Worm (Caenorhabditis elegans) whole organism, late embryonic: Measurements from ENCODE around the gene algn-13.

Experiments used
- C08G9.2 ChIP-seq: sonication (generic microtip); optimal IDR thresholded peaks from 2 replicates; lab custom pipeline; 2016; ENCODE audit warnings: mild to moderate bottlenecking, missing genetic modification characterization, moderate library complexity, missing compliant biosample characterization
- F13H6.1 ChIP-seq: sonication (generic microtip); optimal IDR thresholded peaks from 2 replicates; lab custom pipeline; 2016; ENCODE audit warnings: missing genetic modification characterization, missing compliant biosample characterization
- T23F11.4 ChIP-seq: fragments of 200-800 bp; sonication (Bioruptor generic); optimal IDR thresholded peaks from 2 replicates; lab custom pipeline; 2018; ENCODE audit warnings: mild to moderate bottlenecking, missing genetic modification characterization, missing compliant biosample characterization
- Y22D7AL.16 ChIP-seq: sonication (generic microtip); optimal IDR thresholded peaks from 2 replicates; lab custom pipeline; 2016; ENCODE audit warnings: missing genetic modification characterization, missing compliant biosample characterization
- ahr-1 ChIP-seq: sonication (generic microtip); optimal IDR thresholded peaks from 2 replicates; lab custom pipeline; 2016; ENCODE audit warnings: missing genetic modification characterization, missing compliant biosample characterization
- ama-1 ChIP-seq: fragments of 150-350 bp; optimal IDR thresholded peaks from 2 replicates; lab custom pipeline; 2014
- ceh-14 ChIP-seq: sonication (generic microtip); optimal IDR thresholded peaks from 2 replicates; lab custom pipeline; 2016; ENCODE audit warnings: missing genotype, missing genetic modification characterization, missing compliant biosample characterization
- ceh-18 ChIP-seq: sonication (generic microtip); optimal IDR thresholded peaks from 2 replicates; lab custom pipeline; 2016; ENCODE audit warnings: missing genetic modification characterization, missing compliant biosample characterization
- ceh-2 ChIP-seq: sonication (generic microtip); optimal IDR thresholded peaks from 2 replicates; lab custom pipeline; 2016; ENCODE audit warnings: missing genotype, missing genetic modification characterization, missing compliant biosample characterization
- ceh-22 ChIP-seq: sonication (generic microtip); optimal IDR thresholded peaks from 2 replicates; lab custom pipeline; 2017; ENCODE audit warnings: missing biosample characterization, missing genetic modification characterization
- ceh-24 ChIP-seq: sonication (generic microtip); optimal IDR thresholded peaks from 2 replicates; lab custom pipeline; 2016; ENCODE audit warnings: mild to moderate bottlenecking, missing genetic modification characterization, missing compliant biosample characterization
- ceh-30 ChIP-seq: fragments of 150-350 bp; optimal IDR thresholded peaks from 2 replicates; lab custom pipeline; 2014; ENCODE audit warnings: missing biosample characterization, missing genetic modification characterization
- ceh-31 ChIP-seq: sonication (generic microtip); optimal IDR thresholded peaks from 2 replicates; lab custom pipeline; 2016; ENCODE audit warnings: missing genetic modification characterization, missing compliant biosample characterization
- ceh-6 ChIP-seq: fragments of 200-800 bp; sonication (Bioruptor generic); optimal IDR thresholded peaks from 2 replicates; lab custom pipeline; 2018; ENCODE audit warnings: mild to moderate bottlenecking, missing genetic modification characterization, missing compliant biosample characterization
- ceh-9 ChIP-seq: sonication (generic microtip); optimal IDR thresholded peaks from 2 replicates; lab custom pipeline; 2016; ENCODE audit warnings: mild to moderate bottlenecking, missing genetic modification characterization, inconsistent platforms, missing compliant biosample characterization
- che-1 ChIP-seq: sonication (generic microtip); optimal IDR thresholded peaks from 2 replicates; lab custom pipeline; 2016; ENCODE audit warnings: mild to moderate bottlenecking, missing genetic modification characterization, missing compliant biosample characterization
- dmd-4 ChIP-seq: sonication (generic microtip); optimal IDR thresholded peaks from 2 replicates; lab custom pipeline; 2016; ENCODE audit warnings: borderline replicate concordance, missing genetic modification characterization, missing compliant biosample characterization
- elt-4 ChIP-seq: sonication (generic microtip); optimal IDR thresholded peaks from 2 replicates; lab custom pipeline; 2016; ENCODE audit warnings: missing genetic modification characterization, missing compliant biosample characterization
- ets-4 ChIP-seq: sonication (generic microtip); optimal IDR thresholded peaks from 2 replicates; lab custom pipeline; 2016; ENCODE audit warnings: missing genetic modification characterization, missing compliant biosample characterization
- gmeb-2 ChIP-seq: sonication (generic microtip); optimal IDR thresholded peaks from 2 replicates; lab custom pipeline; 2016; ENCODE audit warnings: missing genetic modification characterization, inconsistent platforms, missing compliant biosample characterization
- hlh-13 ChIP-seq: fragments of 200-800 bp; sonication (Bioruptor generic); optimal IDR thresholded peaks from 2 replicates; lab custom pipeline; 2018; ENCODE audit warnings: mild to moderate bottlenecking, missing genetic modification characterization, missing compliant biosample characterization
- hlh-15 ChIP-seq: sonication (generic microtip); optimal IDR thresholded peaks from 2 replicates; lab custom pipeline; 2016; ENCODE audit warnings: missing genetic modification characterization, missing compliant biosample characterization
- hlh-30 ChIP-seq: sonication (generic microtip); optimal IDR thresholded peaks from 2 replicates; lab custom pipeline; 2017; ENCODE audit warnings: antibody characterized with exemption, missing genetic modification characterization, missing compliant biosample characterization; ENCODE audit not compliant: insufficient read depth
- hlh-6 ChIP-seq: sonication (generic microtip); optimal IDR thresholded peaks from 2 replicates; lab custom pipeline; 2016; ENCODE audit warnings: missing genotype, missing genetic modification characterization, missing compliant biosample characterization
- hlh-8 ChIP-seq: sonication (generic microtip); optimal IDR thresholded peaks from 2 replicates; lab custom pipeline; 2016; ENCODE audit warnings: missing genotype, missing genetic modification characterization, missing compliant biosample characterization
- lim-6 ChIP-seq: sonication (generic microtip); optimal IDR thresholded peaks from 2 replicates; lab custom pipeline; 2016; ENCODE audit warnings: missing genetic modification characterization, missing compliant biosample characterization
- lin-11 ChIP-seq: fragments of 200-800 bp; sonication (Bioruptor generic); optimal IDR thresholded peaks from 2 replicates; lab custom pipeline; 2018; ENCODE audit warnings: mild to moderate bottlenecking, missing genetic modification characterization, missing compliant biosample characterization
- nhr-11 ChIP-seq: fragments of 150-350 bp; optimal IDR thresholded peaks from 2 replicates; lab custom pipeline; 2014; ENCODE audit warnings: missing biosample characterization, missing genetic modification characterization
- npax-4 ChIP-seq: sonication (generic microtip); optimal IDR thresholded peaks from 2 replicates; lab custom pipeline; 2016; ENCODE audit warnings: missing genetic modification characterization, missing compliant biosample characterization
- odd-2 ChIP-seq: sonication (generic microtip); optimal IDR thresholded peaks from 2 replicates; lab custom pipeline; 2017; ENCODE audit warnings: antibody characterized with exemption, mild to moderate bottlenecking, missing genetic modification characterization, missing compliant biosample characterization
- pag-3 ChIP-seq: sonication (generic microtip); optimal IDR thresholded peaks from 2 replicates; lab custom pipeline; 2016; ENCODE audit warnings: missing compliant biosample characterization, missing genetic modification characterization, borderline replicate concordance
- pha-2 ChIP-seq: sonication (generic microtip); optimal IDR thresholded peaks from 2 replicates; lab custom pipeline; 2017; ENCODE audit warnings: mild to moderate bottlenecking, missing genetic modification characterization, missing compliant biosample characterization
- pha-4 ChIP-seq: fragments of 150-350 bp; optimal IDR thresholded peaks from 2 replicates; lab custom pipeline; 2018; ENCODE audit warnings: missing biosample characterization, missing genetic modification reagents, missing genetic modification characterization
- pqm-1 ChIP-seq: sonication (generic microtip); optimal IDR thresholded peaks from 2 replicates; lab custom pipeline; 2016; ENCODE audit warnings: missing genetic modification characterization, missing compliant biosample characterization
- rnt-1 ChIP-seq: sonication (generic microtip); optimal IDR thresholded peaks from 2 replicates; lab custom pipeline; 2016; ENCODE audit warnings: missing genetic modification characterization, missing compliant biosample characterization
- sox-2 ChIP-seq: fragments of 200-800 bp; sonication (Bioruptor generic); IDR thresholded peaks from 2 replicates; pipeline ENCODE4 v1.3.6; 2022; ENCODE audit warnings: missing genetic modification reagents, missing genetic modification characterization, missing compliant biosample characterization
- sox-4 ChIP-seq: sonication (generic microtip); optimal IDR thresholded peaks from 2 replicates; lab custom pipeline; 2017; ENCODE audit warnings: mild to moderate bottlenecking, missing genetic modification characterization, inconsistent platforms, missing compliant biosample characterization
- syd-9 ChIP-seq: sonication (generic microtip); optimal IDR thresholded peaks from 2 replicates; lab custom pipeline; 2016; ENCODE audit warnings: mild to moderate bottlenecking, missing genetic modification characterization, moderate library complexity, missing compliant biosample characterization
- tbx-2 ChIP-seq: sonication (generic microtip); optimal IDR thresholded peaks from 2 replicates; lab custom pipeline; 2016; ENCODE audit warnings: missing genetic modification characterization, missing compliant biosample characterization
- tbx-7 ChIP-seq: sonication (generic microtip); optimal IDR thresholded peaks from 2 replicates; lab custom pipeline; 2016; ENCODE audit warnings: missing genotype, missing genetic modification characterization, missing compliant biosample characterization
- ttx-3 ChIP-seq: sonication (generic microtip); optimal IDR thresholded peaks from 2 replicates; lab custom pipeline; 2016; ENCODE audit warnings: missing genetic modification reagents, missing genetic modification characterization, missing compliant biosample characterization
- unc-42 ChIP-seq: sonication (generic microtip); optimal IDR thresholded peaks from 2 replicates; lab custom pipeline; 2016; ENCODE audit warnings: missing genotype, missing genetic modification characterization, missing compliant biosample characterization
- unc-55 ChIP-seq: sonication (generic microtip); optimal IDR thresholded peaks from 2 replicates; lab custom pipeline; 2017; ENCODE audit warnings: missing biosample characterization, missing genetic modification reagents, missing genetic modification characterization
- unc-86 ChIP-seq: sonication (generic microtip); optimal IDR thresholded peaks from 2 replicates; lab custom pipeline; 2016; ENCODE audit warnings: missing genetic modification characterization, missing compliant biosample characterization

algn-13 gene

ce11 chrV:13923851-13924250 lies 37.9 kb downstream of the algn-13 start, which contains the start of gene srxa-11:
Gene srxa-11, plus strand, starts transcription at chrV:13924151.
- no peak for TF ChIP-seq hlh-8
- TF ChIP-seq ttx-3: no peak
- TF ChIP-seq pha-2 (tag; lab: Kevin White, UChicago): no peak
- no peak for TF ChIP-seq unc-86 (tag; lab: Kevin White, UChicago)
- TF ChIP-seq ama-1: no peak
- no peak for TF ChIP-seq ceh-30 (tag; lab: Kevin White, UChicago)
- no peak for TF ChIP-seq unc-42 (tag; lab: Kevin White, UChicago)
- TF ChIP-seq Y22D7AL.16: no peak
- no peak for TF ChIP-seq ets-4 (tag; lab: Kevin White, UChicago)
- TF ChIP-seq odd-2: no peak
- no peak for TF ChIP-seq tbx-7 (tag; lab: Kevin White, UChicago)
- no peak for TF ChIP-seq hlh-13 (GFP tag; lab: Kevin White, UChicago)

ce11 chrV:13920730-13921129 lies 41.0 kb downstream of the algn-13 start, which contains the start of gene srx-42:
Gene srx-42, plus strand, starts transcription at chrV:13921030.
- no peak for TF ChIP-seq sox-2 (GFP tag; lab: Robert Waterston, UW)
- no peak for TF ChIP-seq ahr-1 (tag; lab: Kevin White, UChicago)
- no peak for TF ChIP-seq unc-86 (tag; lab: Kevin White, UChicago)
- no peak for TF ChIP-seq ceh-9 (tag; lab: Kevin White, UChicago)
- TF ChIP-seq odd-2: no peak
- TF ChIP-seq che-1 (tag; lab: Kevin White, UChicago): no peak

- TF ChIP-seq F13H6.1 (tag; lab: Kevin White, UChicago): no peak
- no peak for TF ChIP-seq hlh-30 (tag; lab: Kevin White, UChicago)
- TF ChIP-seq ceh-14: no peak
- TF ChIP-seq npax-4 (tag; lab: Kevin White, UChicago): no peak
- TF ChIP-seq dmd-4 (tag; lab: Kevin White, UChicago): no peak
- no peak for TF ChIP-seq ceh-24 (tag; lab: Kevin White, UChicago)
- no peak for TF ChIP-seq ama-1
- TF ChIP-seq T23F11.4 (GFP tag; lab: Kevin White, UChicago): no peak
- no peak for TF ChIP-seq ceh-6 (GFP tag; lab: Kevin White, UChicago)
- no peak for TF ChIP-seq sox-4
- no peak for TF ChIP-seq ceh-31 (tag; lab: Kevin White, UChicago)
- TF ChIP-seq syd-9 (tag; lab: Kevin White, UChicago): no peak
- TF ChIP-seq ahr-1 (tag; lab: Kevin White, UChicago): no peak
- no peak for TF ChIP-seq hlh-15 (tag; lab: Kevin White, UChicago)
- no peak for TF ChIP-seq lin-11 (tag; lab: Kevin White, UChicago)
- TF ChIP-seq unc-55: no peak
- no peak for TF ChIP-seq tbx-2
- no peak for TF ChIP-seq unc-86 (tag; lab: Kevin White, UChicago)
- TF ChIP-seq lim-6 (tag; lab: Kevin White, UChicago): no peak
- TF ChIP-seq rnt-1: no peak
These were observed 43.4 kb downstream of the algn-13 start, which contains the start of gene str-250 for ce11 chrV:13918341-13918740. Gene str-250, plus strand, starts transcription at chrV:13918641.

- TF ChIP-seq tbx-7 (tag; lab: Kevin White, UChicago) (no peak), hlh-15 (tag; lab: Kevin White, UChicago) (no peak), elt-4 (tag; lab: Kevin White, UChicago) (no peak), pqm-1 (tag; lab: Kevin White, UChicago) (no peak), hlh-6 (tag; lab: Kevin White, UChicago) (no peak), pag-3 (tag; lab: Kevin White, UChicago) (no peak), ceh-18 (tag; lab: Kevin White, UChicago) (no peak), ceh-2 (tag; lab: Kevin White, UChicago) (no peak), C08G9.2 (tag; lab: Kevin White, UChicago) (no peak), F13H6.1 (tag; lab: Kevin White, UChicago) (no peak), pha-4 (tag; lab: Kevin White, UChicago) (no peak), lim-6 (tag; lab: Kevin White, UChicago) (no peak), ceh-22 (tag; lab: Kevin White, UChicago) (no peak), ceh-24 (tag; lab: Kevin White, UChicago) (no peak), nhr-11 (tag; lab: Kevin White, UChicago) (no peak), gmeb-2 (tag; lab: Kevin White, UChicago) (no peak)
These were observed 45.6 kb downstream of the algn-13 start, which contains the start of gene str-252 for ce11 chrV:13916196-13916595. Gene str-252, plus strand, starts transcription at chrV:13916496.
